Worm (Caenorhabditis elegans): ENCODE measurements around the gene sdz-7.

The sdz-7 gene

DNA sequence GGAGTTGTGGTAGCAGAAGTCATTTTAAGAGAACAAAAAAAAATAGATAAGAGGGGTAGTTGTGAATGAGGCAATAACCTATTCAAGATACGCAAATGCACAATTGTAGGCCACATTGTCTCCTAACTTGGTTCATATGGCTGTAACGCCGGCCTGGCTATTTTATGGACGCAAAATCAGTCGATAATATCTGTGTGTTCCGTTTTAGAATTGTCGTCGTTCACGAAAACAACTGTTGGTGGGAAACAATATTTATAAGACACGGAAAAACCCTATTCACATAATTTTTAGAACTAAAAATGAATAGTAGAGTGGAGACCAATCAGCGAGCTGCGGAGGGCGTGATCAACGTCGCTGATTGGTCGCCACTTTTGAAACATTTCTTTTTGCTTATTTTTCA lies at the start of gene sdz-7:
TSS of gene sdz-7 (minus strand) at position 101 of the 400 bp plus-strand sequence.
- no peak for TF ChIP-seq hmg-11 (tag; optimal IDR thresholded peaks at IDR 0.05)
- TF ChIP-seq elt-3 (tag; optimal IDR thresholded peaks at IDR 0.05): no peak
- no peak for TF ChIP-seq eor-1 (tag; optimal IDR thresholded peaks at IDR 0.05)
- TF ChIP-seq unc-62 (GFP tag; optimal IDR thresholded peaks at IDR 0.05): no peak
- TF ChIP-seq ceh-82 (tag; optimal IDR thresholded peaks at IDR 0.05): no peak
- TF ChIP-seq lsy-12 (tag; optimal IDR thresholded peaks at IDR 0.05): no peak
- TF ChIP-seq ZK546.5 (tag; optimal IDR thresholded peaks at IDR 0.05): no peak
- no peak for TF ChIP-seq jun-1 (tag; optimal IDR thresholded peaks at IDR 0.05)
- no peak for TF ChIP-seq snpc-4 (tag; optimal IDR thresholded peaks at IDR 0.05)
- TF ChIP-seq nhr-25 (tag; optimal IDR thresholded peaks at IDR 0.05): no peak
- no peak for TF ChIP-seq elt-1 (tag; optimal IDR thresholded peaks at IDR 0.05)
- no peak for TF ChIP-seq ztf-4 (tag; optimal IDR thresholded peaks at IDR 0.05)
- no peak for TF ChIP-seq ceh-28 (tag; optimal IDR thresholded peaks at IDR 0.05)

DNA sequence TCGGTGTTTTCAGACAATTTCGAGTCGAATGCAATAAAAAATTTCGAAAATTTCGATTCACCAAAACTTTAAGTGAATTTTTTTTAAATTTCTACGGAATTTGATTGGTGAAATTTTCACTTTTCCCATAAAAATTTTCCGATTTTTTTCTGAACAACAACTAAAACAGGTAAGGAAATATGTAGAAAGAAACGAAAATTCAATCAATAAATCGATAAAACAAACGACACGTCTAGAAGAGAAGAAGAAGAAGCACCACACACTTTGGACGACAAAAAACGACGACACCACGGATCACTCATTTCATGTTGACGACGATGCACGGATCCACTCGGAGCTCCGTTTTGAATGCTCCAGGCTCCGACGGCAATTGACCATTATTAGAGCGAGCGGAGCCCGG lies 44.9 kb upstream of the sdz-7 start:
- TF ChIP-seq R02D3.7 (tag; optimal IDR thresholded peaks at IDR 0.05) (no peak), lsy-12 (tag; optimal IDR thresholded peaks at IDR 0.05) (no peak), egl-27 (tag; optimal IDR thresholded peaks at IDR 0.05) (no peak), ceh-28 (tag; optimal IDR thresholded peaks at IDR 0.05) (peak; percentile 56), ZK546.5 (tag; optimal IDR thresholded peaks at IDR 0.05) (no peak), fkh-10 (GFP tag; optimal IDR thresholded peaks at IDR 0.05) (no peak)

DNA sequence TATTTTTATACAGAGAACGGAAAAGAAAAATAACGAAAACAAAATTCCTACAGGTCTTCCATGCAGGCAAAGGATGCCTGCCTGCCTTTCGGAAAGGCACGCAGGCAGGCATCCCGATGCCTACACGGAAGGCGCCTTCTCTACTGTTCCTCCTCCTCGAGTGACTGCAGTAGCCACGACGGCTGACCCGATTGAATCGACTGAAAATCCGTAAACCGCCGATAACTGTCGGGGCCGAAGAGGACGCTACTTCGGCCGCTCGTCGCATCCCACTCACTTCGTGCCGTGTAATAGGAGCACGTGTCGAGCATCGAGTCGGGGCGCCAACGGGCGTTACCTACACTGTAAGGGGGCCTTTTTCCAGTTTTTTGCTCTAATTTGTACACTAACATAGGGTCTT lies 42.8 kb upstream of the sdz-7 start:
- no peak for TF ChIP-seq fos-1 (tag; optimal IDR thresholded peaks at IDR 0.05)
- no peak for TF ChIP-seq elt-3 (tag; optimal IDR thresholded peaks at IDR 0.05)
- no peak for TF ChIP-seq nhr-43 (tag; optimal IDR thresholded peaks at IDR 0.05; ENCODE audit: poor library complexity, severe bottlenecking)
- TF ChIP-seq nhr-76 (tag; optimal IDR thresholded peaks at IDR 0.05): no peak
- TF ChIP-seq ceh-9 (tag; optimal IDR thresholded peaks at IDR 0.05): no peak
- no peak for TF ChIP-seq lin-39 (tag; optimal IDR thresholded peaks at IDR 0.05)
- no peak for TF ChIP-seq pha-4 (tag; optimal IDR thresholded peaks at IDR 0.05)
- TF ChIP-seq hmg-11 (tag; optimal IDR thresholded peaks at IDR 0.05): no peak
- no peak for TF ChIP-seq nhr-237 (tag; optimal IDR thresholded peaks at IDR 0.05)
- no peak for TF ChIP-seq skn-1 (tag; optimal IDR thresholded peaks at IDR 0.05)
- no peak for TF ChIP-seq ama-1 (optimal IDR thresholded peaks at IDR 0.05)
- no peak for TF ChIP-seq lin-15B (tag; optimal IDR thresholded peaks at IDR 0.05)
- no peak for TF ChIP-seq ztf-11 (tag; optimal IDR thresholded peaks at IDR 0.05)
- TF ChIP-seq mml-1 (tag; optimal IDR thresholded peaks at IDR 0.05): no peak
- no peak for TF ChIP-seq daf-12 (tag; optimal IDR thresholded peaks at IDR 0.05)

DNA sequence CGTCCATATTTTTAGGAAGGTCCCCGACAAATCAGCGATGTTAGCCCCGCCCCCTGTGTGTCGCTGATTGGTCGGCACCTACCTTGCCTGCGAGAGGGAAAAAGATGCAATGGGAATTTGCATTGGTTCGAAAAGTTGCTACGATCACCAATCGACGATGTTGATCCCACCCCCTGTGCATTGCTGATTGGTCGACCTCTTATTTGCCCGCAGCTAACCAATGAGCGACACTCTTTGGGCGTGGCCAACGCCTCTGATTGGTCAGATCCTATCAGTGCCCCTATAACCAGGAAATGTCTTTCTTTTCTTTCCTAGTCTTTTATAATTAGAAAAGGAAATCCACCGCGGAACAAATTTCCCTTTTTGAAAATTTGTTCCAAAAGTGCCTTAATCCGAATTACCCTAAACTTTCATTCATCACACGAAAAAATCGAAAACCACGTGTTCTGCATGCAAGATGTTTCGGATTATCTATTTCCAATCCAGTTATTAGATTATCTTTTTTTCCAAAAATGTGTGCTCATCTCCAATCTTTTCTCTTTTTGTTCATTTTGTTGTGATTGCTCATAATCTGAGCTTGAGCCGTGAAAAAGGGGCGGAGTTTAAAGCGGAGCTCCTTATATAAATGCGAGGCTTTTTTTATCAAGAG lies 40.3 kb upstream of the sdz-7 start:
- peak; percentile 90 for TF ChIP-seq nfya-1 (tag; optimal IDR thresholded peaks at IDR 0.05; ENCODE audit: insufficient read depth)
- no peak for TF ChIP-seq ztf-11 (tag; optimal IDR thresholded peaks at IDR 0.05)

DNA sequence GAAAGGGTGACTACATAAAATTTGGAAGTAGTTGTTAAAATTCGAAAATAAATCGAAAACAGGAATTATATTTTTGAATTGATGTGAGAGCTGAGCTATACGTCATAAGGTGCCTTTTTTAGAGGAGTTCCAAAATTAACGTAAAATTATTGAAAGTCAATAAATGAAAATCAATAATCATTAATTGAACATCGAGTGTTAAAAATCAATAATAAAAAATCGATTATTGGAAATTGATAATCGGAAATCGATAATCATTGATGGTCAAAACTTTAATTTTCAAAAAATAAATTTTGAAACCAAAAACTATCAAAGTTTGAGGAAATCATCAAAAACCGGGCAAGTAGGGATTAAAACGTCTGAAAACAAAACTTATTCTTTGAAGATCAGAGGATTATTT lies 35.9 kb upstream of the sdz-7 start:
- TF ChIP-seq ceh-28 (tag; optimal IDR thresholded peaks at IDR 0.05): peak; percentile 83
- no peak for TF ChIP-seq ama-1 (optimal IDR thresholded peaks at IDR 0.05)

DNA sequence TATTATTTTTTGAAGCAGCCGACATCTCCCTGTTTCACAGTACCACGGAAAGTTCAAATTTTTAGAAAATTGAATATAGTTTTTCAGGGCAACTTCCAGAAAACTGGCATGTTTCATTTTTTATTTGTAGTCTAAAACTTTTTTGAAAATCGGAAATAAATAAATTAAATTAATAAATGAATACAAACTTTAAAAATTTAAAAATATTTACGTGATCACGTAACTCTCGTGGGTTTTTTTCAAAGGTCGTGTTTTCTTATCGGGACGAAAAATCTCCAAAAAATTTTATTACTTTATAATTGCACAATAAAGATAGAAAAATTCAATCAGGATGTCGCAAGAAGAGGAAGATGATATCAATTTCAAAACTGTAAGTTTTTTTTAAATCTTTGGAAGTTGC lies 33.9 kb upstream of the sdz-7 start, which contains the start of gene F53C3.1:
TSS of gene F53C3.1 (plus strand) at position 301 of the 400 bp plus-strand sequence.
- TF ChIP-seq lin-15B (tag; optimal IDR thresholded peaks at IDR 0.05) (no peak), sea-2 (GFP tag; optimal IDR thresholded peaks at IDR 0.05) (no peak), mdl-1 (tag; optimal IDR thresholded peaks at IDR 0.05) (no peak), fkh-2 (tag; optimal IDR thresholded peaks at IDR 0.05) (no peak), nhr-23 (tag; optimal IDR thresholded peaks at IDR 0.05) (no peak), ZK546.5 (tag; optimal IDR thresholded peaks at IDR 0.05) (no peak), nhr-11 (tag; optimal IDR thresholded peaks at IDR 0.05) (no peak), elt-3 (tag; optimal IDR thresholded peaks at IDR 0.05) (no peak), aly-2 (tag; optimal IDR thresholded peaks at IDR 0.05) (no peak), skn-1 (tag; optimal IDR thresholded peaks at IDR 0.05) (no peak), ztf-11 (tag; optimal IDR thresholded peaks at IDR 0.05) (no peak), daf-12 (tag; optimal IDR thresholded peaks at IDR 0.05) (no peak), hmg-11 (tag; optimal IDR thresholded peaks at IDR 0.05) (no peak), pqm-1 (tag; optimal IDR thresholded peaks at IDR 0.05) (no peak), unc-62 (GFP tag; optimal IDR thresholded peaks at IDR 0.05) (no peak), tbx-2 (tag; optimal IDR thresholded peaks at IDR 0.05) (no peak), lin-39 (tag; optimal IDR thresholded peaks at IDR 0.05) (no peak), egl-5 (tag; optimal IDR thresholded peaks at IDR 0.05) (no peak)
